Worm (Caenorhabditis elegans) whole organism, L1 larva: Measurements from ENCODE around the gene R09H3.2.

ENCODE experiments used
- C34B4.2 ChIP-seq: sonication (generic microtip); optimal IDR thresholded peaks from 2 replicates; lab custom pipeline; 2017; ENCODE audit warnings: mild to moderate bottlenecking, missing genetic modification characterization, missing compliant biosample characterization
- pqm-1 ChIP-seq: sonication (generic microtip); optimal IDR thresholded peaks from 3 replicates; lab custom pipeline; 2017; ENCODE audit warnings: missing biosample characterization, missing genetic modification characterization

- TF ChIP-seq C34B4.2 (tag; lab: Kevin White, UChicago): no peak
- TF ChIP-seq pqm-1 (tag; lab: Kevin White, UChicago): no peak
These were observed 9.2 kb upstream of the R09H3.2 start, which contains the start of gene tbx-31 for ce11 chrX:1674056-1674455.
